Fruit fly (Drosophila melanogaster) whole organism, embryonic: Measurements from ENCODE around the gene CG14043.

Source experiments
- Atf-2 ChIP-seq: fragments of 200-800 bp; sonication (Bioruptor generic); optimal IDR thresholded peaks from 2 replicates; lab custom pipeline; 2016; ENCODE audit warnings: missing biosample characterization, missing genetic modification characterization
- Awh ChIP-seq: fragments of 200-800 bp; sonication (Bioruptor generic); IDR thresholded peaks from 2 replicates; pipeline ENCODE4, ENCODE4 v1.3.6; 2022; ENCODE audit warnings: missing biosample characterization, missing genetic modification characterization
- B-H1 ChIP-seq: fragments of 200-800 bp; sonication (Bioruptor generic); IDR thresholded peaks from 3 replicates; pipeline ENCODE4 v1.3.6; 2022; ENCODE audit warnings: missing biosample characterization, missing genetic modification characterization
- Bteb2 ChIP-seq: fragments of 200-800 bp; sonication (Bioruptor generic); optimal IDR thresholded peaks from 2 replicates; lab custom pipeline; 2016; ENCODE audit warnings: missing biosample characterization, missing genetic modification characterization
- CG11723 ChIP-seq: fragments of 200-800 bp; sonication (Bioruptor generic); optimal IDR thresholded peaks from 2 replicates; lab custom pipeline; 2017; ENCODE audit warnings: missing biosample characterization, mild to moderate bottlenecking, missing genetic modification characterization
- CG14441 ChIP-seq: fragments of 200-800 bp; sonication (Bioruptor generic); IDR thresholded peaks from 2 replicates; pipeline ENCODE4 v1.3.6; 2022; ENCODE audit warnings: missing biosample characterization, missing genetic modification characterization
- CG14860 ChIP-seq: fragments of 200-800 bp; sonication (Bioruptor generic); IDR thresholded peaks from 3 replicates; pipeline ENCODE4 v1.3.6; 2022; ENCODE audit warnings: missing biosample characterization, missing genetic modification characterization; ENCODE audit not compliant: partially characterized antibody
- CG1529 ChIP-seq: fragments of 200-800 bp; sonication (Bioruptor generic); optimal IDR thresholded peaks from 3 replicates; lab custom pipeline; 2018; ENCODE audit warnings: missing biosample characterization, missing genetic modification characterization
- CG15479 ChIP-seq: fragments of 200-800 bp; sonication (Bioruptor generic); optimal IDR thresholded peaks from 3 replicates; lab custom pipeline; 2019; ENCODE audit warnings: missing biosample characterization, mild to moderate bottlenecking, missing genetic modification characterization, moderate library complexity
- CG1647 ChIP-seq: fragments of 200-800 bp; sonication (Bioruptor generic); optimal IDR thresholded peaks from 3 replicates; lab custom pipeline; 2016; ENCODE audit warnings: missing biosample characterization, missing genetic modification characterization
- CG17186 ChIP-seq: fragments of 200-800 bp; sonication (Bioruptor generic); optimal IDR thresholded peaks from 3 replicates; lab custom pipeline; 2017; ENCODE audit warnings: missing biosample characterization, missing genetic modification reagents, missing genetic modification characterization
- CG2199 ChIP-seq: fragments of 200-800 bp; sonication (Bioruptor generic); IDR thresholded peaks from 3 replicates; pipeline ENCODE4 v1.3.6; 2022; ENCODE audit warnings: missing biosample characterization, missing genetic modification characterization
- CG3065 ChIP-seq: fragments of 200-800 bp; sonication (Bioruptor generic); optimal IDR thresholded peaks from 2 replicates; lab custom pipeline; 2016; ENCODE audit warnings: missing biosample characterization, missing genetic modification characterization
- CG3163 ChIP-seq: fragments of 200-800 bp; sonication (Bioruptor generic); optimal IDR thresholded peaks from 3 replicates; lab custom pipeline; 2016; ENCODE audit warnings: missing biosample characterization, missing genetic modification characterization
- CG3838 ChIP-seq: fragments of 200-800 bp; sonication (Bioruptor generic); optimal IDR thresholded peaks from 3 replicates; lab custom pipeline; 2016; ENCODE audit warnings: missing biosample characterization, missing genetic modification characterization
- CG4617 ChIP-seq: fragments of 200-800 bp; sonication (Bioruptor generic); optimal IDR thresholded peaks from 3 replicates; lab custom pipeline; 2016; ENCODE audit warnings: missing biosample characterization, missing genetic modification characterization, borderline replicate concordance
- CG6683 ChIP-seq: fragments of 200-800 bp; sonication (Bioruptor generic); optimal IDR thresholded peaks from 2 replicates; lab custom pipeline; 2017; ENCODE audit warnings: missing biosample characterization, mild to moderate bottlenecking, missing genetic modification characterization, missing genetic modification reagents
- CG6765 ChIP-seq: fragments of 200-800 bp; sonication (Bioruptor generic); optimal IDR thresholded peaks from 3 replicates; lab custom pipeline; 2017; ENCODE audit warnings: missing biosample characterization, mild to moderate bottlenecking, missing genetic modification characterization
- CG7357 ChIP-seq: fragments of 200-800 bp; sonication (Bioruptor generic); IDR thresholded peaks from 3 replicates; pipeline ENCODE4 v1.3.6; 2022; ENCODE audit warnings: missing biosample characterization, missing genetic modification characterization
- CG9215 ChIP-seq: fragments of 200-800 bp; sonication (Bioruptor generic); IDR thresholded peaks from 2 replicates; pipeline ENCODE4 v1.3.6; 2022; ENCODE audit warnings: missing biosample characterization, missing genetic modification characterization
- D19A ChIP-seq: fragments of 200-800 bp; optimal IDR thresholded peaks from 3 replicates; lab custom pipeline; 2019; ENCODE audit warnings: missing biosample characterization, mild to moderate bottlenecking, missing genetic modification characterization, moderate library complexity
- Dref ChIP-seq: fragments of 200-800 bp; sonication (Bioruptor generic); IDR thresholded peaks from 2 replicates; pipeline ENCODE4 v1.3.6; 2022; ENCODE audit warnings: missing biosample characterization, missing genetic modification characterization
- ERR ChIP-seq: fragments of 200-800 bp; sonication (Bioruptor generic); optimal IDR thresholded peaks from 2 replicates; lab custom pipeline; 2016; ENCODE audit warnings: missing biosample characterization, missing genetic modification characterization
- H2.0 ChIP-seq: fragments of 200-800 bp; sonication (Bioruptor generic); IDR thresholded peaks from 2 replicates; pipeline ENCODE4 v1.3.6; 2022; ENCODE audit warnings: missing biosample characterization, missing genetic modification characterization
- Hr39 ChIP-seq: fragments of >200 bp; optimal IDR thresholded peaks from 2 replicates; lab custom pipeline; 2017
- Mrtf ChIP-seq: fragments of 200-800 bp; sonication (Bioruptor generic); IDR thresholded peaks from 3 replicates; pipeline ENCODE4 v1.3.6; 2022; ENCODE audit warnings: missing biosample characterization, missing genetic modification characterization
- Myb ChIP-seq: fragments of 200-800 bp; sonication (Bioruptor generic); optimal IDR thresholded peaks from 2 replicates; lab custom pipeline; 2016; ENCODE audit warnings: missing biosample characterization, missing genetic modification characterization
- NC2α ChIP-seq: fragments of 200-800 bp; sonication (Bioruptor generic); optimal IDR thresholded peaks from 2 replicates; lab custom pipeline; 2016; ENCODE audit warnings: missing biosample characterization, missing genetic modification characterization
- Opbp ChIP-seq: fragments of 200-800 bp; sonication (Bioruptor generic); IDR thresholded peaks from 3 replicates; pipeline ENCODE4 v1.3.6; 2022; ENCODE audit warnings: missing biosample characterization, missing genetic modification characterization; ENCODE audit not compliant: partially characterized antibody
- PHDP ChIP-seq: fragments of 200-800 bp; sonication (Bioruptor generic); optimal IDR thresholded peaks from 3 replicates; lab custom pipeline; 2018; ENCODE audit warnings: missing biosample characterization, mild to moderate bottlenecking, missing genetic modification characterization, moderate library complexity
- Sox100B ChIP-seq: fragments of 200-800 bp; sonication (Bioruptor generic); optimal IDR thresholded peaks from 3 replicates; lab custom pipeline; 2018; ENCODE audit warnings: missing biosample characterization, mild to moderate bottlenecking, missing genetic modification characterization
- Trl ChIP-seq, 3 experiments: fragments of >200 bp in 2 of 3; fragments of 200-800 bp in 1 of 3; sonication (Bioruptor generic) in 1 of 3; optimal IDR thresholded peaks; 2 replicates in 1 of 3; 3 replicates in 2 of 3; lab custom pipeline; 2016 to 2017; ENCODE audit warnings: missing biosample characterization in 1 of 3, missing genetic modification characterization in 1 of 3
- Vsx1 ChIP-seq: fragments of 200-800 bp; sonication (Bioruptor generic); optimal IDR thresholded peaks from 2 replicates; lab custom pipeline; 2017; ENCODE audit warnings: missing biosample characterization, mild to moderate bottlenecking, missing genetic modification characterization, missing genetic modification reagents
- amos ChIP-seq: fragments of 200-800 bp; sonication (Bioruptor generic); IDR thresholded peaks from 2 replicates; pipeline ENCODE4 v1.3.6; 2022; ENCODE audit warnings: missing biosample characterization, missing genetic modification characterization; ENCODE audit not compliant: partially characterized antibody
- ara ChIP-seq: fragments of 200-800 bp; sonication (Bioruptor generic); IDR thresholded peaks from 2 replicates; pipeline ENCODE4 v1.3.6; 2022; ENCODE audit warnings: missing biosample characterization, missing genetic modification characterization
- cg ChIP-seq: fragments of 200-800 bp; sonication (Bioruptor generic); optimal IDR thresholded peaks from 3 replicates; lab custom pipeline; 2019; ENCODE audit warnings: missing biosample characterization, mild to moderate bottlenecking, missing genetic modification characterization, moderate library complexity
- crc ChIP-seq: fragments of 200-800 bp; sonication (Bioruptor generic); optimal IDR thresholded peaks from 2 replicates; lab custom pipeline; 2016; ENCODE audit warnings: missing biosample characterization, missing genetic modification characterization
- croc ChIP-seq: fragments of 200-800 bp; sonication (Bioruptor generic); conservative IDR thresholded peaks from 3 replicates; pipeline ENCODE4 v1.3.6; 2022; ENCODE audit warnings: missing biosample characterization, missing genetic modification characterization
- da ChIP-seq: fragments of 200-800 bp; sonication (Bioruptor generic); optimal IDR thresholded peaks from 2 replicates; lab custom pipeline; 2016; ENCODE audit warnings: missing biosample characterization, missing genetic modification characterization
- eyg ChIP-seq: fragments of 200-800 bp; sonication (Bioruptor generic); optimal IDR thresholded peaks from 3 replicates; lab custom pipeline; 2016; ENCODE audit warnings: missing biosample characterization, missing genetic modification characterization
- kay ChIP-seq: fragments of 200-800 bp; sonication (Bioruptor generic); optimal IDR thresholded peaks from 2 replicates; lab custom pipeline; 2016; ENCODE audit warnings: missing biosample characterization, missing genetic modification characterization
- klu ChIP-seq: fragments of 200-800 bp; sonication (Bioruptor generic); IDR thresholded peaks from 2 replicates; pipeline ENCODE4 v1.3.6; 2022; ENCODE audit warnings: missing biosample characterization, missing genetic modification characterization
- nom ChIP-seq: fragments of 200-800 bp; sonication (Bioruptor generic); optimal IDR thresholded peaks from 2 replicates; lab custom pipeline; 2017; ENCODE audit warnings: missing biosample characterization, missing genetic modification characterization, mild to moderate bottlenecking, moderate library complexity, missing genetic modification reagents
- oc ChIP-seq: fragments of 200-800 bp; sonication (Bioruptor generic); optimal IDR thresholded peaks from 2 replicates; lab custom pipeline; 2018; ENCODE audit warnings: missing biosample characterization, mild to moderate bottlenecking, missing genetic modification characterization, moderate library complexity
- sd ChIP-seq: fragments of 200-800 bp; sonication (Bioruptor generic); optimal IDR thresholded peaks from 3 replicates; lab custom pipeline; 2018; ENCODE audit warnings: missing biosample characterization, mild to moderate bottlenecking, missing genetic modification characterization, moderate library complexity
- sima ChIP-seq: fragments of 200-800 bp; sonication (Bioruptor generic); optimal IDR thresholded peaks from 2 replicates; lab custom pipeline; 2016; ENCODE audit warnings: missing biosample characterization, missing genetic modification characterization
- sisA ChIP-seq: fragments of 200-800 bp; sonication (Bioruptor generic); IDR thresholded peaks from 2 replicates; pipeline ENCODE4 v1.3.6; 2022; ENCODE audit warnings: missing biosample characterization, missing genetic modification characterization
- slp2 ChIP-seq: fragments of 200-800 bp; sonication (Bioruptor generic); optimal IDR thresholded peaks from 2 replicates; lab custom pipeline; 2016; ENCODE audit warnings: missing biosample characterization, missing genetic modification characterization
- so ChIP-seq: fragments of 200-800 bp; sonication (Bioruptor generic); IDR thresholded peaks from 3 replicates; pipeline ENCODE4 v1.3.6; 2022; ENCODE audit warnings: missing biosample characterization, missing genetic modification characterization
- wor ChIP-seq: fragments of 200-800 bp; sonication (Bioruptor generic); IDR thresholded peaks from 2 replicates; pipeline ENCODE4 v1.3.6; 2022; ENCODE audit warnings: missing biosample characterization, missing genetic modification characterization

The CG14043 gene

dm6 chr2L:5004677-5005463, 33.4 kb downstream of the CG14043 start (continued):
- TF ChIP-seq NC2α (GFP tag; lab: Kevin White, UChicago) (peak; percentile 83), so (peak; percentile 96), CG6683 (peak; percentile 93), D19A (peak; percentile 89), CG14860 (no peak), cg (GFP tag; lab: Kevin White, UChicago) (no peak), Awh (peak; percentile 96), CG17186 (peak; percentile 24), sisA (GFP tag; lab: Robert Waterston, UW) (peak; percentile 97), Hr39 (lab: Kevin White, UChicago) (no peak), oc (peak; percentile 94), Trl (optimal IDR thresholded peaks at IDR 0.05; lab: Kevin White, UChicago) (peak; percentile 34 to 48), Trl (GFP tag; optimal IDR thresholded peaks at IDR 0.05; lab: Kevin White, UChicago) (peak; percentile 92), CG4617 (GFP tag; lab: Kevin White, UChicago) (peak; percentile 78), B-H1 (GFP tag; lab: Robert Waterston, UW) (peak; percentile 90), Opbp (GFP tag; lab: Robert Waterston, UW) (no peak), Bteb2 (GFP tag; lab: Kevin White, UChicago) (peak; percentile 95), eyg (peak; percentile 93), CG11723 (GFP tag; lab: Kevin White, UChicago) (peak; percentile 87), sima (GFP tag; lab: Kevin White, UChicago) (peak; percentile 87), CG9215 (peak; percentile 95), klu (GFP tag; lab: Robert Waterston, UW) (peak; percentile 92), kay (GFP tag; lab: Kevin White, UChicago) (peak; percentile 87), CG15479 (GFP tag; lab: Kevin White, UChicago) (no peak), CG7357 (GFP tag; lab: Robert Waterston, UW) (peak; percentile 87), CG6765 (peak; percentile 86), Sox100B (GFP tag; lab: Kevin White, UChicago) (peak; percentile 87), crc (peak; percentile 91), Atf-2 (GFP tag; lab: Kevin White, UChicago) (peak; percentile 90), da (peak; percentile 78), ara (GFP tag; lab: Robert Waterston, UW) (peak; percentile 92), CG1647 (GFP tag; lab: Kevin White, UChicago) (peak; percentile 92), sd (tag; lab: Kevin White, UChicago) (peak; percentile 80), CG3838 (GFP tag; lab: Kevin White, UChicago) (peak; percentile 70), nom (GFP tag; lab: Kevin White, UChicago) (peak; percentile 64), Vsx1 (GFP tag; lab: Kevin White, UChicago) (peak; percentile 78), CG2199 (GFP tag; lab: Robert Waterston, UW) (peak; percentile 79; the same call in 2 of the 3 replicates), ERR (peak; percentile 95), croc (GFP tag; lab: Robert Waterston, UW) (peak; percentile 89), slp2 (GFP tag; lab: Kevin White, UChicago) (peak; percentile 92), wor (peak; percentile 90), Dref (GFP tag; lab: Robert Waterston, UW) (0 out of 2 replicates have a peak, but pooled peaks have one; percentile 36), CG14441 (GFP tag; lab: Robert Waterston, UW) (peak; percentile 96), Myb (GFP tag; lab: Kevin White, UChicago) (peak; percentile 83), Mrtf (GFP tag; lab: Robert Waterston, UW) (peak; percentile 94), CG3163 (GFP tag; lab: Kevin White, UChicago) (peak; percentile 78), H2.0 (peak; percentile 93), CG3065 (peak; percentile 68), amos (GFP tag; lab: Robert Waterston, UW) (no peak), PHDP (tag; lab: Kevin White, UChicago) (peak; percentile 96), CG1529 (GFP tag; lab: Kevin White, UChicago) (peak; percentile 86)
